ENCODE assay signal across 2 fruit fly cellular contexts in genomic region chr3L:2608825-2609224, dm6.
A peak's percentile ranks its signal among the peaks of the same experiment; 100 is the strongest.
TF ChIP-seq lines count a peak whose summit lies in the region.

No protein-coding gene starts in this region.

- peak; percentile 51 for TF ChIP-seq CTCF in whole organism, embryonic (GFP tag; optimal IDR thresholded peaks at IDR 0.05; lab: Kevin White, UChicago)

TF ChIP-seq in whole organism, embryonic, 481 proteins besides CTCF, POLR2A, EP300 and RAD21:
- no peak for TF ChIP-seq sug (tag; optimal IDR thresholded peaks at IDR 0.05; lab: Kevin White, UChicago)
- TF ChIP-seq phol (tag; optimal IDR thresholded peaks at IDR 0.05; lab: Kevin White, UChicago), result peak; percentile 43
- TF ChIP-seq CG7372 (GFP tag; IDR thresholded peaks at IDR 0.05; lab: Robert Waterston, UW), result peak; percentile 82
- peak; percentile 62 for TF ChIP-seq sens (GFP tag; lab: Kevin White, UChicago)

TF ChIP-seq in whole organism, prepupa, 60 proteins besides CTCF, POLR2A, EP300 and RAD21:
- TF ChIP-seq Eip78C (GFP tag; lab: Kevin White, UChicago), result peak; percentile 8
- TF ChIP-seq svp (GFP tag; lab: Kevin White, UChicago), result peak; percentile 20
- TF ChIP-seq CG15336 (GFP tag; IDR thresholded peaks at IDR 0.05; lab: Robert Waterston, UW), result 0 out of 2 replicates have a peak, but pooled peaks have one; percentile 6
- TF ChIP-seq fd59A (GFP tag; optimal IDR thresholded peaks at IDR 0.05; lab: Kevin White, UChicago), result no peak
- TF ChIP-seq Sox14 (GFP tag; optimal IDR thresholded peaks at IDR 0.05; lab: Kevin White, UChicago), result no peak
- no peak for TF ChIP-seq OdsH (GFP tag; optimal IDR thresholded peaks at IDR 0.05; lab: Kevin White, UChicago)
- no peak for TF ChIP-seq Eip93F (GFP tag; optimal IDR thresholded peaks at IDR 0.05; lab: Kevin White, UChicago)
